Fruit fly (Drosophila melanogaster) S2 (cell line): ENCODE measurements around the gene CG43645.

Source experiments
- CG8478 ChIP-seq: fragments of >200 bp; optimal IDR thresholded peaks from 2 replicates; lab custom pipeline; 2018
- CTCF ChIP-seq, 2 experiments: fragments of >200 bp; optimal IDR thresholded peaks; 2 replicates each; lab custom pipeline; 2018

DNA sequence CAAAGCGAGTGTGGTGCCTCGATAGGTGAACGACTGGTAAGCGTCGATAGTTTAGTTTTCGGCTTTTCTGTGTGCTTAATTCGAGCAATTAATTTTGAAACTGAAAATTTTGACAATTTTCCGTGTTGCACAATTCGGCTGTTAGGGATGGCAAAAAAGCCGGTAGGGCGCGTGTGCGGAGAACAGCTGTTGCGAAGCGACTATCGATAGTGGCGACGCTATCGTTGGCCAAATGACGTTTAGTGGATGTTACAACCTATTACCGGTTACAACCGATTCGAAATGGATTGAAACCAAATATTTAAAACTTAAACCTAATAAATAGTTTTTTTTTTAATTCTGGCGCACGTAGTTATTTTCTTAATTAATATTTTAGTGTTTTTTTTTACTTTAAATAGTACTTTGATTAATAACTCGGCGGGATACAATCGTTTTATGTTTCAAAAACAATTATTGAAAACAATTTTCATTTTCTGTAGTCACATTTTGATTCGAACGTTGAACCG lies 15.4 kb downstream of the CG43645 start, which contains the start of the genes mEFTs and Dhc36C:
- TF ChIP-seq CG8478 (lab: Kevin White, UChicago): no peak
- peak; percentile 37 to 57 for TF ChIP-seq CTCF (optimal IDR thresholded peaks at IDR 0.05; lab: Kevin White, UChicago)
